Worm (Caenorhabditis elegans) whole organism, midembryonic: ENCODE measurements around the gene mdt-26.

ENCODE experiments used
- med-1 ChIP-seq: sonication (generic microtip); optimal IDR thresholded peaks from 2 replicates; lab custom pipeline; 2017; ENCODE audit warnings: missing genetic modification characterization, mild to moderate bottlenecking, missing compliant biosample characterization, antibody characterized with exemption, missing genetic modification reagents; ENCODE audit not compliant: insufficient read depth
- tab-1 ChIP-seq: fragments of 200-800 bp; sonication (Bioruptor generic); IDR thresholded peaks from 2 replicates; pipeline ENCODE4 v1.3.6; 2022; ENCODE audit warnings: missing genetic modification characterization, missing compliant biosample characterization

ce11 chrII:5648272-5648671, 12.7 kb upstream of the mdt-26 start, which contains the start of gene ddl-1:
- TF ChIP-seq med-1 (no peak), tab-1 (GFP tag; lab: Robert Waterston, UW) (no peak)
